Worm (Caenorhabditis elegans): Measurements from ENCODE around the gene puf-5.

The puf-5 gene

ce11 chrII:8575184-8575583, at the start of gene puf-5:
Gene puf-5 (plus strand): TSS chrII:8575541.
- TF ChIP-seq nhr-237 (tag; optimal IDR thresholded peaks at IDR 0.05), result no peak
- no peak for TF ChIP-seq R02D3.7 (tag; optimal IDR thresholded peaks at IDR 0.05)
- no peak for TF ChIP-seq aly-2 (tag; optimal IDR thresholded peaks at IDR 0.05)
- TF ChIP-seq ztf-1 (GFP tag; conservative IDR thresholded peaks at IDR 0.05), result no peak
- TF ChIP-seq fos-1 (tag; optimal IDR thresholded peaks at IDR 0.05), result no peak

ce11 chrII:8529176-8529698, 46.1 kb upstream of the puf-5 start:
- TF ChIP-seq gmeb-1 (tag; optimal IDR thresholded peaks at IDR 0.05), result no peak
- peak; percentile 54 for TF ChIP-seq nhr-25 (tag; optimal IDR thresholded peaks at IDR 0.05)
- no peak for TF ChIP-seq ztf-1 (GFP tag; conservative IDR thresholded peaks at IDR 0.05)
- no peak for TF ChIP-seq aly-2 (tag; optimal IDR thresholded peaks at IDR 0.05)

ce11 chrII:8531181-8531759, 44.1 kb upstream of the puf-5 start, which contains the start of gene gldi-7:
Gene gldi-7 (minus strand): TSS chrII:8531222.
- TF ChIP-seq nhr-6 (tag; optimal IDR thresholded peaks at IDR 0.05) (no peak), fos-1 (tag; optimal IDR thresholded peaks at IDR 0.05) (peak; percentile 67)

- TF ChIP-seq ama-1 (optimal IDR thresholded peaks at IDR 0.05) (no peak), blmp-1 (tag; optimal IDR thresholded peaks at IDR 0.05; ENCODE audit: insufficient read depth) (peak; percentile 28), nhr-129 (tag; optimal IDR thresholded peaks at IDR 0.05) (peak; percentile 32)
These were observed 43.3 kb upstream of the puf-5 start for ce11 chrII:8532015-8532414.

ce11 chrII:8536060-8536459, 39.3 kb upstream of the puf-5 start, which contains the start of gene W01C9.2:
Gene W01C9.2 (plus strand): TSS chrII:8536360.
- TF ChIP-seq nhr-25 (tag; optimal IDR thresholded peaks at IDR 0.05), result no peak
- TF ChIP-seq nhr-11 (tag; optimal IDR thresholded peaks at IDR 0.05), result no peak
- no peak for TF ChIP-seq ceh-16 (tag; optimal IDR thresholded peaks at IDR 0.05)
- TF ChIP-seq sma-3 (GFP tag; optimal IDR thresholded peaks at IDR 0.05), result no peak
- TF ChIP-seq blmp-1 (tag; optimal IDR thresholded peaks at IDR 0.05; ENCODE audit: insufficient read depth), result no peak
- no peak for TF ChIP-seq nhr-21 (tag; optimal IDR thresholded peaks at IDR 0.05)
- TF ChIP-seq ceh-82 (tag; optimal IDR thresholded peaks at IDR 0.05), result no peak
- no peak for TF ChIP-seq mdl-1 (tag; optimal IDR thresholded peaks at IDR 0.05)
- no peak for TF ChIP-seq nhr-129 (tag; optimal IDR thresholded peaks at IDR 0.05)
- no peak for TF ChIP-seq ztf-4 (tag; optimal IDR thresholded peaks at IDR 0.05)
- TF ChIP-seq lin-13 (GFP tag; optimal IDR thresholded peaks at IDR 0.05), result no peak
- TF ChIP-seq nhr-6 (tag; optimal IDR thresholded peaks at IDR 0.05), result no peak

- no peak for TF ChIP-seq Y55F3AM.14 (GFP tag; optimal IDR thresholded peaks at IDR 0.05)
- TF ChIP-seq nhr-25 (tag; optimal IDR thresholded peaks at IDR 0.05), result no peak
- TF ChIP-seq ztf-4 (tag; optimal IDR thresholded peaks at IDR 0.05), result no peak
- TF ChIP-seq ZK546.5 (tag; optimal IDR thresholded peaks at IDR 0.05), result no peak
- TF ChIP-seq lin-39 (tag; optimal IDR thresholded peaks at IDR 0.05), result no peak
- no peak for TF ChIP-seq F13H6.1 (tag; optimal IDR thresholded peaks at IDR 0.05)
- TF ChIP-seq skn-1 (tag; optimal IDR thresholded peaks at IDR 0.05), result no peak
These were observed 34.9 kb upstream of the puf-5 start, which contains the start of gene pqn-73 for ce11 chrII:8540412-8540811. Gene pqn-73 (plus strand): TSS chrII:8540712.

- TF ChIP-seq ceh-16 (tag; optimal IDR thresholded peaks at IDR 0.05) (no peak), mdl-1 (tag; optimal IDR thresholded peaks at IDR 0.05) (no peak), sma-3 (GFP tag; optimal IDR thresholded peaks at IDR 0.05) (no peak), elt-1 (tag; optimal IDR thresholded peaks at IDR 0.05) (no peak), peb-1 (tag; optimal IDR thresholded peaks at IDR 0.05) (no peak), elt-3 (tag; optimal IDR thresholded peaks at IDR 0.05) (no peak), ztf-11 (tag; optimal IDR thresholded peaks at IDR 0.05) (no peak), nhr-11 (tag; optimal IDR thresholded peaks at IDR 0.05) (no peak)
These were observed 30.0 kb upstream of the puf-5 start, which contains the start of gene decr-1.2 for ce11 chrII:8545315-8545714. Gene decr-1.2 (plus strand): TSS chrII:8545615.
